Worm (Caenorhabditis elegans) whole organism, L4 larva: Measurements from ENCODE around the gene srlf-3.
A peak's percentile ranks its signal among the peaks of the same experiment; 100 is the strongest.

Experiments
- F26F4.8 ChIP-seq: fragments of 200-800 bp; sonication (Bioruptor generic); conservative IDR thresholded peaks from 2 replicates; pipeline ENCODE4 v1.3.6; 2022; ENCODE audit warnings: missing genetic modification characterization, missing compliant biosample characterization
- T26A8.4 ChIP-seq: fragments of 200-800 bp; sonication (Bioruptor generic); IDR thresholded peaks from 2 replicates; pipeline ENCODE4 v1.3.6; 2022; ENCODE audit warnings: missing genetic modification characterization, missing compliant biosample characterization
- Y48G9A.11 ChIP-seq: fragments of 200-800 bp; sonication (Bioruptor generic); IDR thresholded peaks from 2 replicates; pipeline ENCODE4 v1.3.6; 2022; ENCODE audit warnings: missing genetic modification reagents, missing genetic modification characterization, missing compliant biosample characterization
- ZK337.2 ChIP-seq: fragments of 200-800 bp; sonication (Bioruptor generic); IDR thresholded peaks from 2 replicates; pipeline ENCODE4 v1.3.6; 2022; ENCODE audit warnings: missing genetic modification reagents, missing genetic modification characterization, missing compliant biosample characterization
- aha-1 ChIP-seq: fragments of 150-350 bp; peaks from one replicate; lab custom pipeline; 2014; ENCODE audit warnings: missing biosample characterization, missing genetic modification characterization
- ama-1 ChIP-seq: fragments of 150-350 bp; optimal IDR thresholded peaks from 2 replicates; lab custom pipeline; 2014; ENCODE audit warnings: inconsistent platforms, mixed read lengths
- ceh-20 ChIP-seq: fragments of 200-800 bp; sonication (Bioruptor generic); IDR thresholded peaks from 2 replicates; pipeline ENCODE4 v1.3.6; 2022; ENCODE audit warnings: missing genetic modification reagents, missing genetic modification characterization, missing compliant biosample characterization
- ceh-28 ChIP-seq: fragments of 150-350 bp; optimal IDR thresholded peaks from 2 replicates; lab custom pipeline; 2014; ENCODE audit warnings: missing biosample characterization, missing genetic modification reagents, missing genetic modification characterization
- ces-1 ChIP-seq: fragments of 150-350 bp; sonication (generic microtip); optimal IDR thresholded peaks from 4 replicates; lab custom pipeline; 2014; ENCODE audit warnings: missing biosample characterization, missing genetic modification reagents, missing genetic modification characterization
- ctbp-1 ChIP-seq: fragments of 200-800 bp; sonication (Bioruptor generic); IDR thresholded peaks from 2 replicates; pipeline ENCODE4 v1.3.6; 2022; ENCODE audit warnings: missing genetic modification reagents, missing genetic modification characterization, missing compliant biosample characterization
- daf-12 ChIP-seq: fragments of 150-350 bp; optimal IDR thresholded peaks from 2 replicates; lab custom pipeline; 2014; ENCODE audit warnings: missing biosample characterization, missing genetic modification reagents, missing genetic modification characterization
- dmd-6 ChIP-seq: fragments of 200-800 bp; sonication (Bioruptor generic); IDR thresholded peaks from 2 replicates; pipeline ENCODE4 v1.3.6; 2022; ENCODE audit warnings: missing genetic modification reagents, missing genetic modification characterization, missing compliant biosample characterization
- dmd-9 ChIP-seq: fragments of 200-800 bp; sonication (Bioruptor generic); IDR thresholded peaks from 2 replicates; pipeline ENCODE4 v1.3.6; 2022; ENCODE audit warnings: missing genetic modification reagents, missing genetic modification characterization, missing compliant biosample characterization
- dpl-1 ChIP-seq: fragments of 150-350 bp; optimal IDR thresholded peaks from 2 replicates; lab custom pipeline; 2014; ENCODE audit warnings: missing biosample characterization, missing genetic modification reagents, missing genetic modification characterization
- dve-1 ChIP-seq: sonication (generic microtip); optimal IDR thresholded peaks from 2 replicates; lab custom pipeline; 2017; ENCODE audit warnings: antibody characterized with exemption, mild to moderate bottlenecking, missing genetic modification characterization, missing compliant biosample characterization; ENCODE audit not compliant: insufficient read depth
- hlh-11 ChIP-seq: fragments of 200-800 bp; sonication (Bioruptor generic); optimal IDR thresholded peaks from 2 replicates; lab custom pipeline; 2018; ENCODE audit warnings: mild to moderate bottlenecking, missing genetic modification characterization, missing compliant biosample characterization
- hlh-30 ChIP-seq: sonication (generic microtip); optimal IDR thresholded peaks from 2 replicates; lab custom pipeline; 2017; ENCODE audit warnings: antibody characterized with exemption, mild to moderate bottlenecking, missing genetic modification characterization, missing compliant biosample characterization; ENCODE audit not compliant: insufficient read depth
- hmg-1.1 ChIP-seq: fragments of 200-800 bp; sonication (Bioruptor generic); IDR thresholded peaks from 2 replicates; pipeline ENCODE4 v1.3.6; 2022; ENCODE audit warnings: missing genetic modification reagents, missing genetic modification characterization, missing compliant biosample characterization
- lin-29 ChIP-seq: fragments of 200-800 bp; sonication (Bioruptor generic); IDR thresholded peaks from 2 replicates; pipeline ENCODE4 v1.3.6; 2022; ENCODE audit warnings: missing genetic modification reagents, missing genetic modification characterization, missing compliant biosample characterization
- mdl-1 ChIP-seq, 2 experiments: fragments of 150-350 bp in 1 of 2; sonication (generic microtip) in 1 of 2; optimal IDR thresholded peaks; 2 replicates each; lab custom pipeline; 2014 to 2017; ENCODE audit warnings: missing biosample characterization in 2 of 2, missing genetic modification characterization in 2 of 2
- mxl-3 ChIP-seq: fragments of 200-800 bp; sonication (Bioruptor generic); optimal IDR thresholded peaks from 2 replicates; lab custom pipeline; 2018; ENCODE audit warnings: mild to moderate bottlenecking, missing genetic modification characterization, missing compliant biosample characterization
- nhr-25 ChIP-seq: sonication (generic microtip); optimal IDR thresholded peaks from 2 replicates; lab custom pipeline; 2017; ENCODE audit warnings: missing genetic modification characterization, mild to moderate bottlenecking, missing compliant biosample characterization, antibody characterized with exemption, moderate library complexity, borderline replicate concordance; ENCODE audit not compliant: insufficient read depth
- nhr-28 ChIP-seq: fragments of 150-350 bp; optimal IDR thresholded peaks from 2 replicates; lab custom pipeline; 2014; ENCODE audit warnings: missing biosample characterization, missing genetic modification characterization
- nhr-42 ChIP-seq: fragments of 200-800 bp; sonication (Bioruptor generic); IDR thresholded peaks from 2 replicates; pipeline ENCODE4 v1.3.6; 2022; ENCODE audit warnings: missing genetic modification characterization, missing compliant biosample characterization
- nhr-48 ChIP-seq: sonication (generic microtip); optimal IDR thresholded peaks from 2 replicates; lab custom pipeline; 2016; ENCODE audit warnings: mild to moderate bottlenecking, missing genetic modification characterization, missing compliant biosample characterization
- nhr-77 ChIP-seq: fragments of 150-350 bp; optimal IDR thresholded peaks from 2 replicates; lab custom pipeline; 2014; ENCODE audit warnings: missing biosample characterization, missing genetic modification characterization
- saeg-2 ChIP-seq: fragments of 200-800 bp; sonication (Bioruptor generic); IDR thresholded peaks from 2 replicates; pipeline ENCODE4 v1.3.6; 2022; ENCODE audit warnings: missing genetic modification reagents, missing genetic modification characterization, missing compliant biosample characterization
- spr-1 ChIP-seq: sonication (generic microtip); optimal IDR thresholded peaks from 2 replicates; lab custom pipeline; 2016; ENCODE audit warnings: mild to moderate bottlenecking, missing genetic modification characterization, missing compliant biosample characterization
- unc-39 ChIP-seq: sonication (generic microtip); optimal IDR thresholded peaks from 2 replicates; lab custom pipeline; 2017; ENCODE audit warnings: missing biosample characterization, missing genetic modification characterization
- unc-62 ChIP-seq, 3 experiments: fragments of 150-350 bp in 1 of 3; sonication (generic microtip); optimal IDR thresholded peaks in 2 of 3; peaks in 1 of 3; 1 replicate in 1 of 3; 2 replicates in 2 of 3; lab custom pipeline; 2014 to 2017; ENCODE audit warnings: missing biosample characterization in 3 of 3, missing genetic modification characterization in 3 of 3, missing genetic modification reagents in 3 of 3, missing genotype in 1 of 3
- vab-7 ChIP-seq: fragments of 200-800 bp; sonication (Bioruptor generic); IDR thresholded peaks from 2 replicates; pipeline ENCODE4 v1.3.6; 2022; ENCODE audit warnings: missing genetic modification reagents, missing genetic modification characterization, missing compliant biosample characterization
- zag-1 ChIP-seq: fragments of 150-350 bp; optimal IDR thresholded peaks from 2 replicates; lab custom pipeline; 2014; ENCODE audit warnings: missing biosample characterization, missing genetic modification characterization
- ztf-7 ChIP-seq: fragments of 150-350 bp; optimal IDR thresholded peaks from 2 replicates; lab custom pipeline; 2014; ENCODE audit warnings: missing biosample characterization, missing genetic modification characterization

Gene srlf-3

DNA sequence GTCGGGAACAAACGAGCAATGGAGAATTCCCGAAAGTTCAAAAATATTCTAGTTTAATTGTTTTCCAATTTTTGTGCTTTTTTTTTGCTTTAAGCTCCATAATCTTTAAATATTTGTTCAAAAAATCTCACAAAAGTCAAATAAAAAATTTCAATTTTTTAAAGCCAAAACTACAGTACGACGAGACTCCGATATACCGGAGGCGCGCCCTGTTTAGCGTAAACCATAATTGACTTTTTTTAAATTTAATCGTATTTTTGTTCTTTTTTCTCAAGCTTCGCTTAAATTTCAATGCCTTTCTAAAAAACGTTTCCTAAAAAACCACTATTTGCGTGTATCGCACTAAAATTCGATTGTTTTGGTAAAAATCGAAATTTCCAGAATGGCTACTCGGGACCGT, 30.4 kb upstream of the srlf-3 start, which contains the start of gene syx-4:
Gene syx-4 (plus strand): TSS at position 382 of the 400 bp plus-strand sequence.
- TF ChIP-seq ceh-28 (tag; lab: Kevin White, UChicago) (no peak), Y48G9A.11 (peak; percentile 97)

- TF ChIP-seq mdl-1 (tag; optimal IDR thresholded peaks at IDR 0.05; lab: Kevin White, UChicago) (no peak), saeg-2 (GFP tag; lab: Robert Waterston, UW) (no peak), F26F4.8 (GFP tag; lab: Robert Waterston, UW) (no peak), ces-1 (GFP tag; lab: Kevin White, UChicago) (no peak), hmg-1.1 (GFP tag; lab: Robert Waterston, UW) (no peak), nhr-28 (no peak), dpl-1 (GFP tag; lab: Kevin White, UChicago) (no peak), unc-39 (tag; lab: Kevin White, UChicago) (no peak), spr-1 (tag; lab: Kevin White, UChicago) (no peak), ctbp-1 (no peak), nhr-77 (tag; lab: Kevin White, UChicago) (no peak), lin-29 (no peak), dve-1 (tag; lab: Kevin White, UChicago) (no peak), T26A8.4 (GFP tag; lab: Robert Waterston, UW) (no peak), nhr-25 (tag; lab: Kevin White, UChicago) (no peak), mxl-3 (GFP tag; lab: Kevin White, UChicago) (no peak), ZK337.2 (no peak), vab-7 (no peak), nhr-42 (no peak)
These were observed 27.1 kb upstream of the srlf-3 start, which contains the start of gene ant-1.4 for ce11 chrIV:8460208-8460607. Gene ant-1.4 (minus strand): TSS chrIV:8460308.

- no peak for TF ChIP-seq ama-1 (lab: Kevin White, UChicago)
- TF ChIP-seq unc-62 (GFP tag; optimal IDR thresholded peaks at IDR 0.05 in 1 of 2; lab: Kevin White, UChicago): peak in 1 of 2 experiments; percentile 96
- TF ChIP-seq unc-62 (tag; optimal IDR thresholded peaks at IDR 0.05; lab: Kevin White, UChicago): no peak
- no peak for TF ChIP-seq zag-1 (tag; lab: Kevin White, UChicago)
- no peak for TF ChIP-seq daf-12 (tag; lab: Kevin White, UChicago)
- TF ChIP-seq dmd-9 (GFP tag; lab: Robert Waterston, UW): no peak
These were observed 26.1 kb upstream of the srlf-3 start for ce11 chrIV:8461177-8461576.

- peak in 1 of 2 experiments; percentile 54 for TF ChIP-seq unc-62 (GFP tag; optimal IDR thresholded peaks at IDR 0.05 in 1 of 2; lab: Kevin White, UChicago)
- no peak for TF ChIP-seq unc-62 (tag; optimal IDR thresholded peaks at IDR 0.05; lab: Kevin White, UChicago)
- no peak for TF ChIP-seq ztf-7 (tag; lab: Kevin White, UChicago)
These were observed 24.9 kb upstream of the srlf-3 start for ce11 chrIV:8462376-8462775.

ce11 chrIV:8463069-8463468, 24.2 kb upstream of the srlf-3 start:
- TF ChIP-seq hlh-30 (peak; percentile 58), aha-1 (peak; percentile 39), ceh-28 (tag; lab: Kevin White, UChicago) (no peak), dmd-6 (0 out of 2 replicates have a peak, but pooled peaks have one; percentile 9), mdl-1 (tag; optimal IDR thresholded peaks at IDR 0.05; lab: Kevin White, UChicago) (peak in 1 of 2 experiments; percentile 84), ceh-20 (GFP tag; lab: Robert Waterston, UW) (peak; percentile 60; the same call in 1 of the 2 replicates), nhr-48 (tag; lab: Kevin White, UChicago) (no peak), hlh-11 (tag; lab: Kevin White, UChicago) (peak; percentile 24), T26A8.4 (GFP tag; lab: Robert Waterston, UW) (no peak), unc-62 (GFP tag; optimal IDR thresholded peaks at IDR 0.05 in 1 of 2; lab: Kevin White, UChicago) (peak in 1 of 2 experiments; percentile 100), unc-62 (tag; optimal IDR thresholded peaks at IDR 0.05; lab: Kevin White, UChicago) (no peak), nhr-28 (peak; percentile 68)
